Fruit fly (Drosophila melanogaster) whole organism, embryonic: ENCODE measurements around the gene Rab39.
A peak's percentile ranks its signal among the peaks of the same experiment; 100 is the strongest.

ENCODE experiments used
- Abd-B ChIP-seq: fragments of 200-800 bp; sonication (Bioruptor generic); optimal IDR thresholded peaks from 2 replicates; lab custom pipeline; 2018; ENCODE audit warnings: missing biosample characterization, mild to moderate bottlenecking, missing genetic modification characterization, moderate library complexity
- Adf1 ChIP-seq: fragments of 200-800 bp; sonication (Bioruptor generic); IDR thresholded peaks from 2 replicates; pipeline ENCODE4 v1.3.6; 2022; ENCODE audit warnings: missing biosample characterization, missing genetic modification characterization
- Aef1 ChIP-seq: fragments of 200-800 bp; sonication (Bioruptor generic); IDR thresholded peaks from 3 replicates; pipeline ENCODE4 v1.3.6; 2022; ENCODE audit warnings: missing biosample characterization, missing genetic modification characterization
- Bdp1 ChIP-seq: fragments of 200-800 bp; sonication (Bioruptor generic); optimal IDR thresholded peaks from 3 replicates; lab custom pipeline; 2016; ENCODE audit warnings: missing biosample characterization, missing genetic modification characterization
- CG11093 ChIP-seq: fragments of 200-800 bp; sonication (Bioruptor generic); IDR thresholded peaks from 3 replicates; pipeline ENCODE4 v1.3.6; 2022; ENCODE audit warnings: missing biosample characterization, missing genetic modification characterization
- CG12769 ChIP-seq: fragments of 200-800 bp; sonication (Bioruptor generic); optimal IDR thresholded peaks from 2 replicates; lab custom pipeline; 2019; ENCODE audit warnings: missing biosample characterization, mild to moderate bottlenecking, missing genetic modification characterization, moderate library complexity
- CG1529 ChIP-seq: fragments of 200-800 bp; sonication (Bioruptor generic); optimal IDR thresholded peaks from 3 replicates; lab custom pipeline; 2018; ENCODE audit warnings: missing biosample characterization, missing genetic modification characterization
- CG15696 ChIP-seq: fragments of 200-800 bp; sonication (Bioruptor generic); optimal IDR thresholded peaks from 2 replicates; lab custom pipeline; 2019; ENCODE audit warnings: missing biosample characterization, mild to moderate bottlenecking, missing genetic modification characterization, moderate library complexity
- CG1603 ChIP-seq: fragments of 200-800 bp; sonication (Bioruptor generic); optimal IDR thresholded peaks from 2 replicates; lab custom pipeline; 2019; ENCODE audit warnings: missing biosample characterization, mild to moderate bottlenecking, missing genetic modification characterization, moderate library complexity
- CG2116 ChIP-seq: fragments of 200-800 bp; sonication (Bioruptor generic); optimal IDR thresholded peaks from 3 replicates; lab custom pipeline; 2018; ENCODE audit warnings: missing biosample characterization, mild to moderate bottlenecking, missing genetic modification characterization
- CG2129 ChIP-seq: fragments of 200-800 bp; sonication (Bioruptor generic); IDR thresholded peaks from 2 replicates; pipeline ENCODE4 v1.3.6; 2022; ENCODE audit warnings: missing biosample characterization, missing genetic modification characterization; ENCODE audit not compliant: partially characterized antibody
- CG32532 ChIP-seq: fragments of 200-800 bp; sonication (Bioruptor generic); IDR thresholded peaks from 2 replicates; pipeline ENCODE4 v1.3.6; 2022; ENCODE audit warnings: missing biosample characterization, missing genetic modification characterization
- CG32767 ChIP-seq: fragments of 200-800 bp; sonication (Bioruptor generic); IDR thresholded peaks from 2 replicates; pipeline ENCODE4 v1.3.6; 2022; ENCODE audit warnings: missing biosample characterization, missing genetic modification characterization
- CG34376 ChIP-seq: fragments of 200-800 bp; sonication (Bioruptor generic); optimal IDR thresholded peaks from 2 replicates; lab custom pipeline; 2018; ENCODE audit warnings: missing biosample characterization, mild to moderate bottlenecking, missing genetic modification characterization
- CG3995 ChIP-seq: fragments of 200-800 bp; sonication (Bioruptor generic); optimal IDR thresholded peaks from 3 replicates; lab custom pipeline; 2016; ENCODE audit warnings: missing biosample characterization, missing genetic modification characterization
- CG4282 ChIP-seq: fragments of 200-800 bp; sonication (Bioruptor generic); optimal IDR thresholded peaks from 2 replicates; lab custom pipeline; 2016; ENCODE audit warnings: missing biosample characterization, missing genetic modification characterization
- CG4360 ChIP-seq: fragments of 200-800 bp; sonication (Bioruptor generic); IDR thresholded peaks from 2 replicates; pipeline ENCODE4 v1.3.6; 2022; ENCODE audit warnings: missing biosample characterization, missing genetic modification characterization
- CG4707 ChIP-seq: fragments of 200-800 bp; sonication (Bioruptor generic); optimal IDR thresholded peaks from 2 replicates; lab custom pipeline; 2018; ENCODE audit warnings: missing biosample characterization, mild to moderate bottlenecking, missing genetic modification characterization, moderate library complexity
- CG7786 ChIP-seq: fragments of 200-800 bp; sonication (Bioruptor generic); optimal IDR thresholded peaks from 2 replicates; lab custom pipeline; 2016; ENCODE audit warnings: missing biosample characterization, missing genetic modification characterization
- CG7928 ChIP-seq: fragments of 200-800 bp; sonication (Bioruptor generic); optimal IDR thresholded peaks from 2 replicates; lab custom pipeline; 2017; ENCODE audit warnings: missing biosample characterization, mild to moderate bottlenecking, missing genetic modification characterization
- Dp ChIP-seq: fragments of 200-800 bp; sonication (Bioruptor generic); optimal IDR thresholded peaks from 2 replicates; lab custom pipeline; 2018; ENCODE audit warnings: missing biosample characterization, mild to moderate bottlenecking, missing genetic modification characterization, moderate library complexity
- E2f2 ChIP-seq: fragments of 200-800 bp; sonication (Bioruptor generic); IDR thresholded peaks from 2 replicates; pipeline ENCODE4 v1.3.6; 2022; ENCODE audit warnings: missing biosample characterization, missing genetic modification characterization
- HHEX ChIP-seq: fragments of 200-800 bp; sonication (Bioruptor generic); optimal IDR thresholded peaks from 3 replicates; lab custom pipeline; 2017; ENCODE audit warnings: missing biosample characterization, mild to moderate bottlenecking, missing genetic modification characterization, missing genetic modification reagents
- Hey ChIP-seq: fragments of 200-800 bp; sonication (Bioruptor generic); optimal IDR thresholded peaks from 3 replicates; lab custom pipeline; 2018; ENCODE audit warnings: missing biosample characterization, mild to moderate bottlenecking, missing genetic modification characterization
- Hr51 ChIP-seq, 2 experiments: fragments of 200-800 bp; sonication (Bioruptor generic); optimal IDR thresholded peaks; 2 replicates in 1 of 2; 3 replicates in 1 of 2; lab custom pipeline; 2016 to 2018; ENCODE audit warnings: missing biosample characterization in 2 of 2, missing genetic modification characterization in 2 of 2, mild to moderate bottlenecking in 1 of 2, moderate library complexity in 1 of 2
- MESR4 ChIP-seq: fragments of 200-800 bp; sonication (Bioruptor generic); optimal IDR thresholded peaks from 2 replicates; lab custom pipeline; 2018; ENCODE audit warnings: missing biosample characterization, mild to moderate bottlenecking, missing genetic modification characterization, moderate library complexity
- Med ChIP-seq: fragments of 200-800 bp; sonication (Bioruptor generic); peaks from one replicate; lab custom pipeline; 2016; ENCODE audit warnings: missing biosample characterization, missing genetic modification characterization, mild to moderate bottlenecking, inconsistent platforms, moderate library complexity
- Pdp1 ChIP-seq, 2 experiments: fragments of 200-800 bp; sonication (Bioruptor generic); optimal IDR thresholded peaks; 3 replicates each; lab custom pipeline; 2016; ENCODE audit warnings: missing biosample characterization in 2 of 2, missing genetic modification characterization in 2 of 2, mild to moderate bottlenecking in 1 of 2, moderate library complexity in 1 of 2
- Poxn ChIP-seq: fragments of 200-800 bp; sonication (Bioruptor generic); IDR thresholded peaks from 2 replicates; pipeline ENCODE4 v1.3.6; 2022; ENCODE audit warnings: missing biosample characterization, missing genetic modification characterization
- Rfx ChIP-seq: fragments of 200-800 bp; sonication (Bioruptor generic); IDR thresholded peaks from 2 replicates; pipeline ENCODE4 v1.3.6; 2022; ENCODE audit warnings: missing biosample characterization, missing genetic modification characterization
- Six4 ChIP-seq: fragments of 200-800 bp; sonication (Bioruptor generic); optimal IDR thresholded peaks from 2 replicates; lab custom pipeline; 2016; ENCODE audit warnings: missing biosample characterization, missing genetic modification characterization
- al ChIP-seq: fragments of 200-800 bp; sonication (Bioruptor generic); IDR thresholded peaks from 2 replicates; pipeline ENCODE4 v1.3.6; 2022; ENCODE audit warnings: missing biosample characterization, missing genetic modification characterization
- az2 ChIP-seq: fragments of 200-800 bp; sonication (Bioruptor generic); optimal IDR thresholded peaks from 3 replicates; lab custom pipeline; 2016; ENCODE audit warnings: missing biosample characterization, missing genetic modification characterization
- bigmax ChIP-seq: fragments of 200-800 bp; sonication (Bioruptor generic); optimal IDR thresholded peaks from 2 replicates; lab custom pipeline; 2018; ENCODE audit warnings: missing biosample characterization, mild to moderate bottlenecking, missing genetic modification characterization
- br ChIP-seq: fragments of >200 bp; optimal IDR thresholded peaks from 2 replicates; lab custom pipeline; 2017
- cg ChIP-seq: fragments of 200-800 bp; sonication (Bioruptor generic); optimal IDR thresholded peaks from 3 replicates; lab custom pipeline; 2019; ENCODE audit warnings: missing biosample characterization, mild to moderate bottlenecking, missing genetic modification characterization, moderate library complexity
- chinmo ChIP-seq: fragments of 200-800 bp; sonication (Bioruptor generic); IDR thresholded peaks from 4 replicates; pipeline ENCODE4 v1.3.6; 2022; ENCODE audit warnings: missing biosample characterization, missing genetic modification characterization; ENCODE audit not compliant: partially characterized antibody
- dan ChIP-seq: fragments of 200-800 bp; sonication (Bioruptor generic); IDR thresholded peaks from 2 replicates; pipeline ENCODE4 v1.3.6; 2022; ENCODE audit warnings: missing biosample characterization, missing genetic modification characterization
- danr ChIP-seq: fragments of 200-800 bp; sonication (Bioruptor generic); IDR thresholded peaks from 2 replicates; pipeline ENCODE4 v1.3.6; 2022; ENCODE audit warnings: missing biosample characterization, missing genetic modification characterization
- dysf ChIP-seq: fragments of 200-800 bp; sonication (Bioruptor generic); IDR thresholded peaks from 3 replicates; pipeline ENCODE4 v1.3.6; 2022; ENCODE audit warnings: missing biosample characterization, missing genetic modification characterization
- gfzf ChIP-seq: fragments of 200-800 bp; sonication (Bioruptor generic); optimal IDR thresholded peaks from 2 replicates; lab custom pipeline; 2016; ENCODE audit warnings: missing biosample characterization, mild to moderate bottlenecking, missing genetic modification characterization, moderate library complexity
- nom ChIP-seq: fragments of 200-800 bp; sonication (Bioruptor generic); optimal IDR thresholded peaks from 2 replicates; lab custom pipeline; 2017; ENCODE audit warnings: missing biosample characterization, missing genetic modification characterization, mild to moderate bottlenecking, moderate library complexity, missing genetic modification reagents
- pzg ChIP-seq: fragments of 200-800 bp; sonication (Bioruptor generic); optimal IDR thresholded peaks from 3 replicates; lab custom pipeline; 2018; ENCODE audit warnings: missing biosample characterization, mild to moderate bottlenecking, missing genetic modification characterization, moderate library complexity
- sens ChIP-seq: fragments of 200-800 bp; sonication (Bioruptor generic); peaks from one replicate; lab custom pipeline; 2016; ENCODE audit warnings: missing biosample characterization, missing genetic modification characterization
- slbo ChIP-seq: fragments of 200-800 bp; sonication (Bioruptor generic); IDR thresholded peaks from 2 replicates; pipeline ENCODE4 v1.3.6; 2022; ENCODE audit warnings: missing biosample characterization, missing genetic modification characterization
- sr ChIP-seq: fragments of 200-800 bp; sonication (Bioruptor generic); IDR thresholded peaks from 3 replicates; pipeline ENCODE4 v1.3.6; 2022; ENCODE audit warnings: missing biosample characterization, missing genetic modification characterization
- tgo ChIP-seq: fragments of 200-800 bp; sonication (Bioruptor generic); IDR thresholded peaks from 3 replicates; pipeline ENCODE4 v1.3.6; 2022; ENCODE audit warnings: missing biosample characterization, missing genetic modification characterization
- z ChIP-seq: fragments of 200-800 bp; sonication (Bioruptor generic); IDR thresholded peaks from 3 replicates; pipeline ENCODE4 v1.3.6; 2022; ENCODE audit warnings: missing biosample characterization, missing genetic modification characterization

Gene Rab39

DNA sequence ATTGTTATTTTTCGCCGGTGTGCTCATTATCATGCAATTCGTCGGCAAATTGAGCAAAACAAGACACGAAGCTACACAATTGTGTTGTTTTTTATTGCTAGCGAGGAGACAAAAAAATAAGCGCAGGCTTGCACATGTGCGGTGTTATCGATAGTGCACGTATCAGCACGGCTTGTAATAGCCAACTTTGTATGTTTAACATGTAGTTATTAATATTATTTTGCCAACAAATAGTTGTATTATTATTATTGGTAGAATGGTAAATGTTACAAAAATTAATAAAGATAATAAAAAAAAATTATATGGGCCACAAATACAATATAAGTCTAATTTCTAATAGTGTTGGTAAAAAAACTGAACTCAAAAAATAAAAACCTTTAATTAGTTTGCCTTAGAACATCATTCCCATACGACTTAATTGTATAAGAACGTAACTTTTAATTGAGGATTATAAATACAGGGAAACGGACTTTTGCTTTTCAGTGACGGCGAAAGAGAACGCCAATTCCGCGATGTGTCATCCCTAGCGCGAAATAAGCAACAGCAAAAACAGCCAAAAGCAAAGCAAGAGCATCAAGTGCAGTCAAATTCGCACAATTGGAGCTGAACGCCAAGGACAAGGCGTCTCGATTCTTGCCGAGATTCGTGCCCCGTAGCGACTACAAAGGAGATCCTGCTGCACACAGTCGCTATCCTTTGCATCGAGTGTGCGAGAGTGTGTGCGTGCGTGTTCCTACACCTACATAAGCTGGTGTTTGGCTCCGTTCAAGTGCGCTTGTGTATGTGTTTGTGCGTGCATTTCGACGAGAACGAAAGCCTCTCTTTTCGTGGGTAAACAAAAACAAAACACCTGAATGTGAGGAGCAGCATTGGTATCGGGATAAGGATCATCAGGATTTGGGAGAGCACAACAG lies 6.2 kb upstream of the Rab39 start, which contains the start of the genes NELF-B and CG12155 (continued):
- TF ChIP-seq Hr51 (GFP tag; optimal IDR thresholded peaks at IDR 0.05; lab: Kevin White, UChicago): no peak
- TF ChIP-seq danr (GFP tag; lab: Robert Waterston, UW): 0 out of 2 replicates have a peak, but pooled peaks have one; percentile 6
- no peak for TF ChIP-seq bigmax
- no peak for TF ChIP-seq HHEX
- TF ChIP-seq CG34376 (GFP tag; lab: Kevin White, UChicago): no peak
- TF ChIP-seq dysf (GFP tag; lab: Robert Waterston, UW): 0 out of 3 replicates have a peak, but pooled peaks have one; percentile 32
- peak; percentile 49; the same call in 1 of the 2 replicates for TF ChIP-seq CG32532
- peak; percentile 59 for TF ChIP-seq az2 (GFP tag; lab: Kevin White, UChicago)
- TF ChIP-seq slbo (GFP tag; lab: Robert Waterston, UW): peak; percentile 57
- TF ChIP-seq gfzf (GFP tag; lab: Kevin White, UChicago): no peak
- no peak for TF ChIP-seq Poxn (GFP tag; lab: Robert Waterston, UW)
- TF ChIP-seq br (lab: Kevin White, UChicago): no peak
- TF ChIP-seq Bdp1: peak; percentile 8
- TF ChIP-seq CG12769 (tag; lab: Kevin White, UChicago): no peak
- no peak for TF ChIP-seq CG7786 (GFP tag; lab: Kevin White, UChicago)
- TF ChIP-seq, all 482 proteins: peak for 174

DNA sequence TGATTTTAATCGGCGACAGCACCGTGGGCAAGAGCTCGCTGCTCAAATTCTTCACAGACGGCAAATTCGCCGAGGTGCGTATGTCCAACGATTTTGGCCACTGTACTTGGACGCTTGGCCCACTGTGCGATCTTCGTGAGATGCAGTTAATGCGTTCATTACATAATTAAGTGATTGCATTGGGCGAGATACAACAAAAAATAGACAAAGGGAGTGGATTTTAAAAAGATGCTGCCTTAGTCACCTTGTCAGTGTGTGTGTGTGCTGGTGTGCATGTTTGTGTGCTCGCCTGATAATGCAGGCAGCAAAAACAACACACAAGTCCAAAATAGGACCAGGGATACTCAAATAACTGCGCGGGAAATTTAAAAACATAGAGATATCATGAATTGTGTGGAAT lies 539 bp downstream of the Rab39 start:
- TF ChIP-seq CG1603 (tag; lab: Kevin White, UChicago) (peak; percentile 29), cg (GFP tag; lab: Kevin White, UChicago) (peak; percentile 75), E2f2 (peak; percentile 85), CG4707 (peak; percentile 98), Hey (tag; lab: Kevin White, UChicago) (no peak), sens (GFP tag; lab: Kevin White, UChicago) (peak; percentile 55), Aef1 (GFP tag; lab: Robert Waterston, UW) (0 out of 3 replicates have a peak, but pooled peaks have one; percentile 13), CG2129 (GFP tag; lab: Robert Waterston, UW) (no peak), MESR4 (GFP tag; lab: Kevin White, UChicago) (peak; percentile 38), Dp (peak; percentile 73), nom (GFP tag; lab: Kevin White, UChicago) (peak; percentile 38), CG15696 (tag; lab: Kevin White, UChicago) (no peak), CG1529 (GFP tag; lab: Kevin White, UChicago) (no peak), Adf1 (GFP tag; lab: Robert Waterston, UW) (no peak), CG2116 (GFP tag; lab: Kevin White, UChicago) (peak; percentile 1), CG4282 (peak; percentile 71), sr (no peak), tgo (GFP tag; lab: Robert Waterston, UW) (no peak), CG32767 (no peak), Abd-B (GFP tag; lab: Kevin White, UChicago) (no peak), Pdp1 (GFP tag; optimal IDR thresholded peaks at IDR 0.05; lab: Kevin White, UChicago) (peak in 1 of 2 experiments; percentile 94), pzg (peak; percentile 24), CG4360 (GFP tag; lab: Robert Waterston, UW) (peak; percentile 23; the same call in 1 of the 2 replicates), dan (no peak), z (GFP tag; lab: Robert Waterston, UW) (no peak), Med (peak; percentile 66), CG11093 (GFP tag; lab: Robert Waterston, UW) (no peak), CG7928 (peak; percentile 82), chinmo (GFP tag; lab: Robert Waterston, UW) (peak; percentile 66; the same call in 1 of the 4 replicates), al (GFP tag; lab: Robert Waterston, UW) (no peak), Six4 (no peak), Rfx (GFP tag; lab: Robert Waterston, UW) (no peak), CG3995 (no peak)
